Worm (Caenorhabditis elegans) whole organism, L4 larva: ENCODE measurements around the gene rml-3.

Experiments used
- F10B5.3 ChIP-seq: sonication (generic microtip); optimal IDR thresholded peaks from 2 replicates; lab custom pipeline; 2016; ENCODE audit warnings: mild to moderate bottlenecking, missing genetic modification characterization, missing compliant biosample characterization
- F37D6.2 ChIP-seq: sonication (generic microtip); optimal IDR thresholded peaks from 2 replicates; lab custom pipeline; 2016; ENCODE audit warnings: mild to moderate bottlenecking, missing genetic modification characterization, missing compliant biosample characterization
- F44E2.7 ChIP-seq: fragments of 200-800 bp; sonication (Bioruptor generic); IDR thresholded peaks from 2 replicates; pipeline ENCODE4 v2.1.2; 2022; ENCODE audit warnings: missing genetic modification characterization, missing compliant biosample characterization
- F49E8.2 ChIP-seq: sonication (generic microtip); optimal IDR thresholded peaks from 2 replicates; lab custom pipeline; 2016; ENCODE audit warnings: missing compliant biosample characterization, mild to moderate bottlenecking, missing genetic modification characterization, borderline replicate concordance
- R02D3.7 ChIP-seq: fragments of 150-350 bp; sonication (generic microtip); optimal IDR thresholded peaks from 3 replicates; lab custom pipeline; 2014; ENCODE audit warnings: missing biosample characterization, missing genetic modification characterization
- T26A8.4 ChIP-seq: fragments of 200-800 bp; sonication (Bioruptor generic); IDR thresholded peaks from 2 replicates; pipeline ENCODE4 v1.3.6; 2022; ENCODE audit warnings: missing genetic modification characterization, missing compliant biosample characterization
- Y48G9A.11 ChIP-seq: fragments of 200-800 bp; sonication (Bioruptor generic); IDR thresholded peaks from 2 replicates; pipeline ENCODE4 v1.3.6; 2022; ENCODE audit warnings: missing genetic modification reagents, missing genetic modification characterization, missing compliant biosample characterization
- Y5F2A.4 ChIP-seq: fragments of 200-800 bp; sonication (Bioruptor generic); optimal IDR thresholded peaks from 2 replicates; lab custom pipeline; 2018; ENCODE audit warnings: mild to moderate bottlenecking, missing genetic modification characterization, missing compliant biosample characterization
- ZK337.2 ChIP-seq: fragments of 200-800 bp; sonication (Bioruptor generic); IDR thresholded peaks from 2 replicates; pipeline ENCODE4 v1.3.6; 2022; ENCODE audit warnings: missing genetic modification reagents, missing genetic modification characterization, missing compliant biosample characterization
- aha-1 ChIP-seq: fragments of 150-350 bp; peaks from one replicate; lab custom pipeline; 2014; ENCODE audit warnings: missing biosample characterization, missing genetic modification characterization
- ama-1 ChIP-seq: fragments of 150-350 bp; optimal IDR thresholded peaks from 2 replicates; lab custom pipeline; 2014; ENCODE audit warnings: inconsistent platforms, mixed read lengths
- attf-4 ChIP-seq: sonication (generic microtip); optimal IDR thresholded peaks from 3 replicates; lab custom pipeline; 2017; ENCODE audit warnings: missing biosample characterization, missing genetic modification characterization
- ceh-20 ChIP-seq: fragments of 200-800 bp; sonication (Bioruptor generic); IDR thresholded peaks from 2 replicates; pipeline ENCODE4 v1.3.6; 2022; ENCODE audit warnings: missing genetic modification reagents, missing genetic modification characterization, missing compliant biosample characterization
- ceh-28 ChIP-seq: fragments of 150-350 bp; optimal IDR thresholded peaks from 2 replicates; lab custom pipeline; 2014; ENCODE audit warnings: missing biosample characterization, missing genetic modification reagents, missing genetic modification characterization
- ceh-32 ChIP-seq: sonication (generic microtip); optimal IDR thresholded peaks from 2 replicates; lab custom pipeline; 2016; ENCODE audit warnings: mild to moderate bottlenecking, missing genetic modification characterization, missing compliant biosample characterization; ENCODE audit not compliant: poor library complexity
- ceh-62 ChIP-seq: sonication (generic microtip); optimal IDR thresholded peaks from 2 replicates; lab custom pipeline; 2017; ENCODE audit warnings: missing biosample characterization, missing genetic modification characterization
- ces-1 ChIP-seq: fragments of 150-350 bp; sonication (generic microtip); optimal IDR thresholded peaks from 4 replicates; lab custom pipeline; 2014; ENCODE audit warnings: missing biosample characterization, missing genetic modification reagents, missing genetic modification characterization
- ctbp-1 ChIP-seq: fragments of 200-800 bp; sonication (Bioruptor generic); IDR thresholded peaks from 2 replicates; pipeline ENCODE4 v1.3.6; 2022; ENCODE audit warnings: missing genetic modification reagents, missing genetic modification characterization, missing compliant biosample characterization
- daf-12 ChIP-seq: fragments of 150-350 bp; optimal IDR thresholded peaks from 2 replicates; lab custom pipeline; 2014; ENCODE audit warnings: missing biosample characterization, missing genetic modification reagents, missing genetic modification characterization
- dmd-9 ChIP-seq: fragments of 200-800 bp; sonication (Bioruptor generic); IDR thresholded peaks from 2 replicates; pipeline ENCODE4 v1.3.6; 2022; ENCODE audit warnings: missing genetic modification reagents, missing genetic modification characterization, missing compliant biosample characterization
- dve-1 ChIP-seq: sonication (generic microtip); optimal IDR thresholded peaks from 2 replicates; lab custom pipeline; 2017; ENCODE audit warnings: antibody characterized with exemption, mild to moderate bottlenecking, missing genetic modification characterization, missing compliant biosample characterization; ENCODE audit not compliant: insufficient read depth
- fkh-10 ChIP-seq: fragments of 150-350 bp; optimal IDR thresholded peaks from 2 replicates; lab custom pipeline; 2014; ENCODE audit warnings: missing biosample characterization, missing genetic modification reagents, missing genetic modification characterization
- gei-8 ChIP-seq: fragments of 200-800 bp; sonication (Bioruptor generic); optimal IDR thresholded peaks from 2 replicates; lab custom pipeline; 2018; ENCODE audit warnings: mild to moderate bottlenecking, missing genetic modification characterization, missing compliant biosample characterization
- hmg-1.1 ChIP-seq: fragments of 200-800 bp; sonication (Bioruptor generic); IDR thresholded peaks from 2 replicates; pipeline ENCODE4 v1.3.6; 2022; ENCODE audit warnings: missing genetic modification reagents, missing genetic modification characterization, missing compliant biosample characterization
- jun-1 ChIP-seq: fragments of 150-350 bp; optimal IDR thresholded peaks from 2 replicates; lab custom pipeline; 2014; ENCODE audit warnings: missing biosample characterization, missing genetic modification reagents, missing genetic modification characterization
- lim-7 ChIP-seq: fragments of 200-800 bp; sonication (Bioruptor generic); IDR thresholded peaks from 2 replicates; pipeline ENCODE4 v1.3.6; 2022; ENCODE audit warnings: missing genetic modification characterization, missing compliant biosample characterization
- lin-29 ChIP-seq: fragments of 200-800 bp; sonication (Bioruptor generic); IDR thresholded peaks from 2 replicates; pipeline ENCODE4 v1.3.6; 2022; ENCODE audit warnings: missing genetic modification reagents, missing genetic modification characterization, missing compliant biosample characterization
- lin-38 ChIP-seq: fragments of 200-800 bp; sonication (Bioruptor generic); IDR thresholded peaks from 2 replicates; pipeline ENCODE4 v1.3.6; 2022; ENCODE audit warnings: missing genetic modification reagents, missing genetic modification characterization, missing compliant biosample characterization
- lin-39 ChIP-seq: fragments of 150-350 bp; optimal IDR thresholded peaks from 2 replicates; lab custom pipeline; 2014; ENCODE audit warnings: missing biosample characterization, missing genetic modification reagents, missing genetic modification characterization
- lir-3 ChIP-seq: sonication (generic microtip); optimal IDR thresholded peaks from 2 replicates; lab custom pipeline; 2016; ENCODE audit warnings: mild to moderate bottlenecking, missing genetic modification characterization, missing compliant biosample characterization
- lsy-2 ChIP-seq, 2 experiments: fragments of 150-350 bp in 1 of 2; sonication (generic microtip) in 1 of 2; optimal IDR thresholded peaks; 2 replicates each; lab custom pipeline; 2014 to 2017; ENCODE audit warnings: missing biosample characterization in 2 of 2, missing genetic modification characterization in 2 of 2
- madf-5 ChIP-seq, 2 experiments: fragments of 200-800 bp; sonication (Bioruptor generic); IDR thresholded peaks; 2 replicates each; pipeline ENCODE4 v1.3.6; 2022; ENCODE audit warnings: missing compliant biosample characterization in 2 of 2, missing genetic modification characterization in 2 of 2
- madf-9 ChIP-seq: fragments of 200-800 bp; sonication (Bioruptor generic); conservative IDR thresholded peaks from 2 replicates; pipeline ENCODE4 v1.3.6; 2022; ENCODE audit warnings: missing genetic modification reagents, missing genetic modification characterization, missing compliant biosample characterization
- mxl-3 ChIP-seq: fragments of 200-800 bp; sonication (Bioruptor generic); optimal IDR thresholded peaks from 2 replicates; lab custom pipeline; 2018; ENCODE audit warnings: mild to moderate bottlenecking, missing genetic modification characterization, missing compliant biosample characterization
- nhr-10 ChIP-seq: fragments of 150-350 bp; optimal IDR thresholded peaks from 2 replicates; lab custom pipeline; 2014; ENCODE audit warnings: missing biosample characterization, missing genetic modification characterization
- nhr-11 ChIP-seq: fragments of 150-350 bp; optimal IDR thresholded peaks from 2 replicates; lab custom pipeline; 2014; ENCODE audit warnings: missing biosample characterization, missing genetic modification characterization
- nhr-111 ChIP-seq: fragments of 200-800 bp; sonication (Bioruptor generic); optimal IDR thresholded peaks from 2 replicates; lab custom pipeline; 2018; ENCODE audit warnings: mild to moderate bottlenecking, missing genetic modification characterization, missing compliant biosample characterization
- nhr-237 ChIP-seq: sonication (generic microtip); optimal IDR thresholded peaks from 2 replicates; lab custom pipeline; 2017; ENCODE audit warnings: missing biosample characterization, missing genetic modification characterization
- nhr-41 ChIP-seq: fragments of 200-800 bp; sonication (Bioruptor generic); IDR thresholded peaks from 2 replicates; pipeline ENCODE4 v1.3.6; 2022; ENCODE audit warnings: missing genetic modification reagents, missing genetic modification characterization, missing compliant biosample characterization
- nhr-77 ChIP-seq: fragments of 150-350 bp; optimal IDR thresholded peaks from 2 replicates; lab custom pipeline; 2014; ENCODE audit warnings: missing biosample characterization, missing genetic modification characterization
- pha-4 ChIP-seq, 2 experiments: fragments of 150-350 bp in 1 of 2; fragments of 200-800 bp in 1 of 2; sonication (Bioruptor generic) in 1 of 2; IDR thresholded peaks in 1 of 2; optimal IDR thresholded peaks in 1 of 2; 2 replicates each; pipeline versions ENCODE4 v1.3.6 to Lab custom; 2014 to 2022; ENCODE audit warnings: missing genetic modification characterization in 2 of 2, missing genetic modification reagents in 2 of 2, missing biosample characterization in 1 of 2, missing compliant biosample characterization in 1 of 2
- php-3 ChIP-seq: fragments of 200-800 bp; sonication (Bioruptor generic); IDR thresholded peaks from 2 replicates; pipeline ENCODE4 v1.3.6; 2022; ENCODE audit warnings: missing genetic modification reagents, missing genetic modification characterization, missing compliant biosample characterization
- saeg-2 ChIP-seq: fragments of 200-800 bp; sonication (Bioruptor generic); IDR thresholded peaks from 2 replicates; pipeline ENCODE4 v1.3.6; 2022; ENCODE audit warnings: missing genetic modification reagents, missing genetic modification characterization, missing compliant biosample characterization
- skn-1 ChIP-seq: fragments of 150-350 bp; optimal IDR thresholded peaks from 2 replicates; lab custom pipeline; 2014; ENCODE audit warnings: missing biosample characterization, missing genetic modification characterization
- snpc-1.2 ChIP-seq: fragments of 200-800 bp; sonication (Bioruptor generic); IDR thresholded peaks from 2 replicates; pipeline ENCODE4 v1.3.6; 2022; ENCODE audit warnings: missing genetic modification reagents, missing genetic modification characterization, missing compliant biosample characterization
- spr-3 ChIP-seq: fragments of 200-800 bp; sonication (Bioruptor generic); optimal IDR thresholded peaks from 2 replicates; lab custom pipeline; 2018; ENCODE audit warnings: mild to moderate bottlenecking, missing genetic modification characterization, missing compliant biosample characterization
- unc-39 ChIP-seq: sonication (generic microtip); optimal IDR thresholded peaks from 2 replicates; lab custom pipeline; 2017; ENCODE audit warnings: missing biosample characterization, missing genetic modification characterization
- unc-62 ChIP-seq, 3 experiments: fragments of 150-350 bp in 1 of 3; sonication (generic microtip); optimal IDR thresholded peaks in 2 of 3; peaks in 1 of 3; 1 replicate in 1 of 3; 2 replicates in 2 of 3; lab custom pipeline; 2014 to 2017; ENCODE audit warnings: missing biosample characterization in 3 of 3, missing genetic modification characterization in 3 of 3, missing genetic modification reagents in 3 of 3, missing genotype in 1 of 3
- zag-1 ChIP-seq: fragments of 150-350 bp; optimal IDR thresholded peaks from 2 replicates; lab custom pipeline; 2014; ENCODE audit warnings: missing biosample characterization, missing genetic modification characterization
- zfp-2 ChIP-seq: sonication (generic microtip); optimal IDR thresholded peaks from 2 replicates; lab custom pipeline; 2016; ENCODE audit warnings: mild to moderate bottlenecking, missing genetic modification characterization, missing compliant biosample characterization
- ztf-11 ChIP-seq: fragments of 150-350 bp; optimal IDR thresholded peaks from 2 replicates; lab custom pipeline; 2014; ENCODE audit warnings: missing biosample characterization, missing genetic modification characterization

The rml-3 gene

DNA sequence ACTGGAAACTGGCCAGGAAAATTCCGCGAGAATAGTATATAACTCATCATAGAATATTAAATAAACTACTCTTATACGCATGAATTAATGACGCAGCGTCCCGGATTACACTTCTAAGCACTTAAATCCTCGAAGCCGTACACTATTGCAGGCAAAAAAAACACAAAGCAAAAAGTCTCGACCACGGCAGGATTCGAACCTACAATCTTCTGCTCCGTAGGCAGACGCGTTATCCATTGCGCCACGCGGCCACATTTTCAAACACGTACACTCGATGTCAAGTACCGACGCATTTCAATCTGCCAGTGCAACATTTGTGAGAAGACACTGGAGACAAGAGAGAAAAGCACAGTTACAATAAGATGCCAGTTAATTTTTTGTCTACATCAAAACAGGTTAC is 19.0 kb downstream of the rml-3 start (continued):
- no peak for TF ChIP-seq unc-62 (GFP tag; optimal IDR thresholded peaks at IDR 0.05 in 1 of 2; lab: Kevin White, UChicago)
- TF ChIP-seq unc-62 (tag; optimal IDR thresholded peaks at IDR 0.05; lab: Kevin White, UChicago), result no peak
- no peak for TF ChIP-seq fkh-10 (GFP tag; lab: Kevin White, UChicago)
- TF ChIP-seq ceh-32 (tag; lab: Kevin White, UChicago), result no peak
- TF ChIP-seq lin-39 (tag; lab: Kevin White, UChicago), result no peak
- TF ChIP-seq pha-4 (GFP tag; IDR thresholded peaks at IDR 0.05; lab: Robert Waterston, UW), result no peak; the same call in 1 of the 2 replicates
- no peak for TF ChIP-seq pha-4 (tag; optimal IDR thresholded peaks at IDR 0.05; lab: Kevin White, UChicago)
- TF ChIP-seq php-3 (GFP tag; lab: Robert Waterston, UW), result 0 out of 2 replicates have a peak, but pooled peaks have one; percentile 36
- TF ChIP-seq ZK337.2 (GFP tag; lab: Robert Waterston, UW), result peak; percentile 74
- TF ChIP-seq ztf-11 (tag; lab: Kevin White, UChicago), result no peak
- no peak for TF ChIP-seq F37D6.2
- no peak for TF ChIP-seq aha-1 (tag; lab: Kevin White, UChicago)
- TF ChIP-seq saeg-2 (GFP tag; lab: Robert Waterston, UW), result 0 out of 2 replicates have a peak, but pooled peaks have one; percentile 12
- no peak for TF ChIP-seq ceh-62 (tag; lab: Kevin White, UChicago)
- peak in 1 of 2 experiments; percentile 37 for TF ChIP-seq lsy-2 (tag; optimal IDR thresholded peaks at IDR 0.05; lab: Kevin White, UChicago)
- no peak for TF ChIP-seq ces-1 (GFP tag; lab: Kevin White, UChicago)
- TF ChIP-seq Y5F2A.4 (GFP tag; lab: Kevin White, UChicago), result no peak
- TF ChIP-seq lin-29 (GFP tag; lab: Robert Waterston, UW), result no peak
- TF ChIP-seq spr-3 (GFP tag; lab: Kevin White, UChicago), result peak; percentile 47
- peak; percentile 56 for TF ChIP-seq madf-9 (GFP tag; lab: Robert Waterston, UW)
- TF ChIP-seq snpc-1.2 (GFP tag; lab: Robert Waterston, UW), result peak; percentile 79
- TF ChIP-seq Y48G9A.11 (GFP tag; lab: Robert Waterston, UW), result peak; percentile 61; the same call in 1 of the 2 replicates
- no peak for TF ChIP-seq unc-39 (tag; lab: Kevin White, UChicago)
- no peak for TF ChIP-seq attf-4 (tag; lab: Kevin White, UChicago)
- peak; percentile 3 for TF ChIP-seq F49E8.2 (tag; lab: Kevin White, UChicago)
- TF ChIP-seq ama-1 (lab: Kevin White, UChicago), result no peak
- no peak for TF ChIP-seq dmd-9 (GFP tag; lab: Robert Waterston, UW)
- peak; percentile 83 for TF ChIP-seq lim-7 (GFP tag; lab: Robert Waterston, UW)
- peak; percentile 73 for TF ChIP-seq hmg-1.1 (GFP tag; lab: Robert Waterston, UW)
- peak; percentile 43 for TF ChIP-seq mxl-3 (GFP tag; lab: Kevin White, UChicago)
- peak; percentile 62; the same call in 1 of the 2 replicates for TF ChIP-seq F44E2.7
- TF ChIP-seq dve-1, result peak; percentile 31
- no peak for TF ChIP-seq nhr-11 (tag; lab: Kevin White, UChicago)
- TF ChIP-seq nhr-77, result peak; percentile 25
- TF ChIP-seq ceh-28 (tag; lab: Kevin White, UChicago), result no peak
- peak; percentile 75 for TF ChIP-seq T26A8.4 (GFP tag; lab: Robert Waterston, UW)
- no peak for TF ChIP-seq nhr-111 (GFP tag; lab: Kevin White, UChicago)
- TF ChIP-seq jun-1 (tag; lab: Kevin White, UChicago), result no peak
- TF ChIP-seq nhr-237 (tag; lab: Kevin White, UChicago), result no peak
- TF ChIP-seq zag-1 (tag; lab: Kevin White, UChicago), result no peak
- TF ChIP-seq F10B5.3 (tag; lab: Kevin White, UChicago), result no peak
- no peak for TF ChIP-seq skn-1 (tag; lab: Kevin White, UChicago)
- 0 out of 4 replicates have a peak, but pooled peaks have one; percentile 26 to 71 for TF ChIP-seq madf-5 (GFP tag; IDR thresholded peaks at IDR 0.05; lab: Robert Waterston, UW)
- TF ChIP-seq lin-38 (GFP tag; lab: Robert Waterston, UW), result no peak; the same call in 1 of the 2 replicates
- no peak for TF ChIP-seq daf-12 (tag; lab: Kevin White, UChicago)
- peak; percentile 17 for TF ChIP-seq zfp-2 (tag; lab: Kevin White, UChicago)
- peak; percentile 43 for TF ChIP-seq gei-8 (GFP tag; lab: Kevin White, UChicago)
- TF ChIP-seq nhr-41, result peak; percentile 74; the same call in 1 of the 2 replicates
- peak; percentile 57; the same call in 1 of the 2 replicates for TF ChIP-seq ceh-20 (GFP tag; lab: Robert Waterston, UW)
- TF ChIP-seq ctbp-1 (GFP tag; lab: Robert Waterston, UW), result peak; percentile 61
- peak; percentile 68 for TF ChIP-seq lir-3 (tag; lab: Kevin White, UChicago)
- no peak for TF ChIP-seq R02D3.7
- TF ChIP-seq nhr-10 (tag; lab: Kevin White, UChicago), result no peak
